Worm (Caenorhabditis elegans): Measurements from ENCODE around the gene W03G1.2.

ce11 chrIV:523595-523994 lies 857 bp upstream of the W03G1.2 start, which contains the start of gene asm-3:
- TF ChIP-seq unc-55 (GFP tag; optimal IDR thresholded peaks at IDR 0.05) (no peak), pha-4 (tag; optimal IDR thresholded peaks at IDR 0.05) (no peak), dve-1 (tag; optimal IDR thresholded peaks at IDR 0.05) (no peak), eyg-1 (tag; optimal IDR thresholded peaks at IDR 0.05) (no peak), fkh-10 (GFP tag; optimal IDR thresholded peaks at IDR 0.05) (no peak), ama-1 (optimal IDR thresholded peaks at IDR 0.05) (no peak), mec-3 (tag; optimal IDR thresholded peaks at IDR 0.05; ENCODE audit: borderline replicate concordance) (no peak), rnt-1 (tag; optimal IDR thresholded peaks at IDR 0.05) (no peak), ceh-18 (tag; optimal IDR thresholded peaks at IDR 0.05) (no peak), ceh-19 (GFP tag; optimal IDR thresholded peaks at IDR 0.05) (no peak), lim-6 (tag; optimal IDR thresholded peaks at IDR 0.05) (no peak), nfya-1 (tag; optimal IDR thresholded peaks at IDR 0.05) (no peak), Y22D7AL.16 (tag; optimal IDR thresholded peaks at IDR 0.05) (no peak)
